Worm (Caenorhabditis elegans) whole organism, L4/young adult: ENCODE data around the gene gpa-12.

ENCODE experiments used
- W03F9.2 ChIP-seq: fragments of 150-350 bp; optimal IDR thresholded peaks from 2 replicates; lab custom pipeline; 2014; ENCODE audit warnings: missing biosample characterization, missing genetic modification characterization
- dao-5 ChIP-seq: sonication (generic microtip); optimal IDR thresholded peaks from 2 replicates; lab custom pipeline; 2016; ENCODE audit warnings: missing genotype, missing genetic modification characterization, moderate library complexity, missing compliant biosample characterization
- him-1 ChIP-seq: sonication (generic microtip); optimal IDR thresholded peaks from 2 replicates; lab custom pipeline; 2016; ENCODE audit warnings: missing genotype, missing genetic modification reagents, missing genetic modification characterization, missing compliant biosample characterization

The gpa-12 gene

ce11 chrX:9231556-9231955 lies 11.8 kb upstream of the gpa-12 start:
- TF ChIP-seq W03F9.2 (no peak), him-1 (tag; lab: Kevin White, UChicago) (no peak), dao-5 (tag; lab: Kevin White, UChicago) (no peak)

ce11 chrX:9232037-9232436 lies 11.3 kb upstream of the gpa-12 start, which contains the start of gene vav-1:
vav-1 (minus strand) TSS chrX:9232137.
- TF ChIP-seq him-1 (tag; lab: Kevin White, UChicago): no peak
- TF ChIP-seq dao-5 (tag; lab: Kevin White, UChicago): no peak
- TF ChIP-seq W03F9.2: no peak

ce11 chrX:9233805-9234204 lies 9.6 kb upstream of the gpa-12 start:
- TF ChIP-seq W03F9.2 (no peak), dao-5 (tag; lab: Kevin White, UChicago) (no peak), him-1 (tag; lab: Kevin White, UChicago) (no peak)

ce11 chrX:9234518-9234917 lies 8.8 kb upstream of the gpa-12 start, which contains the start of gene col-175:
col-175 (minus strand) TSS chrX:9234618.
- no peak for TF ChIP-seq W03F9.2
- TF ChIP-seq him-1 (tag; lab: Kevin White, UChicago): no peak
- TF ChIP-seq dao-5 (tag; lab: Kevin White, UChicago): no peak

- TF ChIP-seq W03F9.2 (no peak), him-1 (tag; lab: Kevin White, UChicago) (no peak), dao-5 (tag; lab: Kevin White, UChicago) (no peak)
These were observed 5.6 kb upstream of the gpa-12 start for ce11 chrX:9237708-9238107.

ce11 chrX:9238692-9239091 lies 4.7 kb upstream of the gpa-12 start:
- TF ChIP-seq W03F9.2: no peak
- TF ChIP-seq dao-5 (tag; lab: Kevin White, UChicago): peak; percentile 13
- no peak for TF ChIP-seq him-1 (tag; lab: Kevin White, UChicago)

- no peak for TF ChIP-seq W03F9.2
- TF ChIP-seq dao-5 (tag; lab: Kevin White, UChicago): no peak
- TF ChIP-seq him-1 (tag; lab: Kevin White, UChicago): no peak
These were observed 1.2 kb upstream of the gpa-12 start, which contains the start of gene lgc-4 for ce11 chrX:9242123-9242522. lgc-4 (minus strand) TSS chrX:9242223.

- TF ChIP-seq W03F9.2: no peak
- no peak for TF ChIP-seq dao-5 (tag; lab: Kevin White, UChicago)
These were observed 3.3 kb downstream of the gpa-12 start for ce11 chrX:9246625-9247024.

ce11 chrX:9248083-9248805 lies 4.9 kb downstream of the gpa-12 start:
- TF ChIP-seq dao-5 (tag; lab: Kevin White, UChicago) (no peak), him-1 (tag; lab: Kevin White, UChicago) (no peak)

- no peak for TF ChIP-seq him-1 (tag; lab: Kevin White, UChicago)
- no peak for TF ChIP-seq dao-5 (tag; lab: Kevin White, UChicago)
- TF ChIP-seq W03F9.2: no peak
These were observed 8.1 kb downstream of the gpa-12 start, which contains the start of gene pes-8 for ce11 chrX:9251488-9251887. pes-8 (plus strand) TSS chrX:9251788.

- no peak for TF ChIP-seq him-1 (tag; lab: Kevin White, UChicago)
- no peak for TF ChIP-seq dao-5 (tag; lab: Kevin White, UChicago)
- no peak for TF ChIP-seq W03F9.2
These were observed 12.6 kb downstream of the gpa-12 start for ce11 chrX:9255993-9256392.

- TF ChIP-seq him-1 (tag; lab: Kevin White, UChicago) (no peak), dao-5 (tag; lab: Kevin White, UChicago) (no peak), W03F9.2 (no peak)
These were observed 16.2 kb downstream of the gpa-12 start, which contains the start of gene F18G5.1 for ce11 chrX:9259552-9259951. F18G5.1 (plus strand) TSS chrX:9259852.

- no peak for TF ChIP-seq W03F9.2
- TF ChIP-seq him-1 (tag; lab: Kevin White, UChicago): no peak
- no peak for TF ChIP-seq dao-5 (tag; lab: Kevin White, UChicago)
These were observed 18.4 kb downstream of the gpa-12 start for ce11 chrX:9261626-9262189.

- TF ChIP-seq him-1 (tag; lab: Kevin White, UChicago) (no peak), W03F9.2 (no peak), dao-5 (tag; lab: Kevin White, UChicago) (no peak)
These were observed 20.9 kb downstream of the gpa-12 start, which contains the start of gene F18G5.6 for ce11 chrX:9264231-9264630. F18G5.6 (minus strand) TSS chrX:9264331.
